Worm (Caenorhabditis elegans): ENCODE measurements around the gene alg-3.

DNA sequence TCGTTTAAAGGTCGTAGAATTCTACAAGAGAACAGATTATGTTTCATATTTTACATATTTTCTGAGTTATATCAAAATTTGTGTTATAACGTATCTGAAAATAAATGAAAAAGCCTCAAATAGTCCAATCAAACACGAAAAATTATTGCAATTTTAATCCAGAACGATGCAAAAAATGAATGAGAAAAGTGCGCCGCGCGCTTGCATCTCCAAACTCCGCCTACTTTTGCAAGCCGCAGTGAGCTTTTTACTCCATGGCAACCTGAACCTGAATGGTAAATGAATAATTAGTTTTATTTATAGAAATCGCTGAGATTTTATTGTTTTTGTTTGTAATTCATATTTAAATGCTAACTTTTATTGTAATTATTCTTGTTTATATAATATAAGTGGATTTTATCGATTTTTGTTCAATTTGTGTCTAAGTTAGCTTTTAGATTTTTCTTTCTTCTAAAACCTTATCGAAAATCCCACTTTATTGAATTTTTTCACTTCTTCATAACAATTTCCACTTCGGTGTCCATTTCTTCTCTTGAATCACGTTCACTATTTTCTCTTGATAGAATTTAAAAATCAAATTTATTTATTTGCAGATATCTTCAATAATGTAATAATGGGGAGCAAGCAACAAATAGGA lies 47.8 kb upstream of the alg-3 start, which contains the start of gene ZK809.5:
- no peak for TF ChIP-seq hmbx-1 (tag; optimal IDR thresholded peaks at IDR 0.05)
- TF ChIP-seq flt-1 (GFP tag; IDR thresholded peaks at IDR 0.05) = no peak
- no peak for TF ChIP-seq hmg-4 (GFP tag; optimal IDR thresholded peaks at IDR 0.05)
- no peak for TF ChIP-seq ama-1 (optimal IDR thresholded peaks at IDR 0.05)
- TF ChIP-seq B0310.2 (tag; optimal IDR thresholded peaks at IDR 0.05) = no peak
- TF ChIP-seq hnd-1 (tag; optimal IDR thresholded peaks at IDR 0.05) = no peak
- no peak for TF ChIP-seq tra-4 (tag; optimal IDR thresholded peaks at IDR 0.05)
- TF ChIP-seq tbx-37 (GFP tag; conservative IDR thresholded peaks at IDR 0.05) = no peak
- TF ChIP-seq pes-1 (GFP tag; IDR thresholded peaks at IDR 0.05) = no peak
- no peak for TF ChIP-seq tbx-11 (GFP tag; IDR thresholded peaks at IDR 0.05)
- no peak for TF ChIP-seq sea-1 (GFP tag; conservative IDR thresholded peaks at IDR 0.05)
- TF ChIP-seq aly-1 (tag; optimal IDR thresholded peaks at IDR 0.05) = no peak
- TF ChIP-seq F13C5.2 (tag; optimal IDR thresholded peaks at IDR 0.05) = no peak
